Worm (Caenorhabditis elegans) whole organism, L3 larva: ENCODE measurements around the gene R10H10.4.
A peak's percentile ranks its signal among the peaks of the same experiment; 100 is the strongest.

Source experiments
- R02D3.7 ChIP-seq: fragments of 150-350 bp; optimal IDR thresholded peaks from 2 replicates; lab custom pipeline; 2014; ENCODE audit warnings: missing biosample characterization, missing genetic modification characterization
- ZK546.5 ChIP-seq: sonication (generic microtip); optimal IDR thresholded peaks from 2 replicates; lab custom pipeline; 2017; ENCODE audit warnings: missing biosample characterization, missing genetic modification characterization
- aly-2 ChIP-seq: fragments of 150-350 bp; optimal IDR thresholded peaks from 2 replicates; lab custom pipeline; 2014; ENCODE audit warnings: missing biosample characterization, missing genetic modification characterization
- ama-1 ChIP-seq: fragments of 150-350 bp; optimal IDR thresholded peaks from 2 replicates; lab custom pipeline; 2018
- ceh-16 ChIP-seq: sonication (generic microtip); optimal IDR thresholded peaks from 2 replicates; lab custom pipeline; 2017; ENCODE audit warnings: missing biosample characterization, missing genetic modification characterization
- ceh-28 ChIP-seq: fragments of 150-350 bp; optimal IDR thresholded peaks from 2 replicates; lab custom pipeline; 2014; ENCODE audit warnings: missing biosample characterization, missing genetic modification reagents, missing genetic modification characterization
- ceh-82 ChIP-seq: fragments of 150-350 bp; optimal IDR thresholded peaks from 2 replicates; lab custom pipeline; 2014; ENCODE audit warnings: missing biosample characterization, missing genetic modification characterization
- ceh-9 ChIP-seq: sonication (generic microtip); optimal IDR thresholded peaks from 2 replicates; lab custom pipeline; 2018; ENCODE audit warnings: missing biosample characterization, missing genetic modification characterization
- daf-12 ChIP-seq: fragments of 150-350 bp; optimal IDR thresholded peaks from 2 replicates; lab custom pipeline; 2014; ENCODE audit warnings: missing biosample characterization, missing genetic modification reagents, missing genetic modification characterization
- egl-27 ChIP-seq: sonication (generic microtip); optimal IDR thresholded peaks from 4 replicates; lab custom pipeline; 2017; ENCODE audit warnings: missing biosample characterization, missing genetic modification reagents, missing genetic modification characterization
- egl-5 ChIP-seq: fragments of 150-350 bp; optimal IDR thresholded peaks from 2 replicates; lab custom pipeline; 2017; ENCODE audit warnings: missing biosample characterization, missing genetic modification reagents, missing genetic modification characterization, inconsistent platforms
- elt-1 ChIP-seq: fragments of 150-350 bp; optimal IDR thresholded peaks from 2 replicates; lab custom pipeline; 2014; ENCODE audit warnings: missing biosample characterization, missing genetic modification characterization
- elt-2 ChIP-seq: sonication (generic microtip); optimal IDR thresholded peaks from 2 replicates; lab custom pipeline; 2016; ENCODE audit warnings: missing genetic modification reagents, mild to moderate bottlenecking, missing genetic modification characterization, missing compliant biosample characterization
- elt-3 ChIP-seq, 3 experiments: fragments of 150-350 bp in 1 of 3; sonication (generic microtip) in 2 of 3; optimal IDR thresholded peaks; 2 replicates in 2 of 3; 4 replicates in 1 of 3; lab custom pipeline; 2014 to 2017; ENCODE audit warnings: missing biosample characterization in 3 of 3, missing genetic modification characterization in 3 of 3
- eor-1 ChIP-seq, 2 experiments: fragments of 150-350 bp; optimal IDR thresholded peaks; 2 replicates each; lab custom pipeline; 2014 to 2018; ENCODE audit warnings: missing biosample characterization in 2 of 2, missing genetic modification characterization in 2 of 2
- fkh-10 ChIP-seq: sonication (generic microtip); optimal IDR thresholded peaks from 2 replicates; lab custom pipeline; 2017; ENCODE audit warnings: missing biosample characterization, missing genetic modification reagents, missing genetic modification characterization
- fkh-2 ChIP-seq: fragments of 150-350 bp; optimal IDR thresholded peaks from 2 replicates; lab custom pipeline; 2014; ENCODE audit warnings: missing biosample characterization, missing genetic modification reagents, missing genetic modification characterization
- fos-1 ChIP-seq: fragments of 150-350 bp; optimal IDR thresholded peaks from 2 replicates; lab custom pipeline; 2014; ENCODE audit warnings: missing biosample characterization, missing genetic modification characterization
- hmg-11 ChIP-seq: sonication (generic microtip); optimal IDR thresholded peaks from 2 replicates; lab custom pipeline; 2016; ENCODE audit warnings: missing genetic modification characterization, missing compliant biosample characterization
- jun-1 ChIP-seq: fragments of 150-350 bp; optimal IDR thresholded peaks from 2 replicates; lab custom pipeline; 2014; ENCODE audit warnings: missing biosample characterization, missing genetic modification reagents, missing genetic modification characterization
- lin-15B ChIP-seq: fragments of 150-350 bp; optimal IDR thresholded peaks from 2 replicates; lab custom pipeline; 2014; ENCODE audit warnings: missing biosample characterization, missing genetic modification characterization
- lin-39 ChIP-seq: fragments of 150-350 bp; optimal IDR thresholded peaks from 2 replicates; lab custom pipeline; 2018; ENCODE audit warnings: missing biosample characterization, missing genetic modification reagents, missing genetic modification characterization
- lsy-12 ChIP-seq: sonication (generic microtip); optimal IDR thresholded peaks from 2 replicates; lab custom pipeline; 2016; ENCODE audit warnings: mild to moderate bottlenecking, missing genetic modification characterization, missing compliant biosample characterization
- mdl-1 ChIP-seq: fragments of 150-350 bp; optimal IDR thresholded peaks from 2 replicates; lab custom pipeline; 2014; ENCODE audit warnings: missing biosample characterization, missing genetic modification characterization
- mml-1 ChIP-seq: fragments of 150-350 bp; sonication (generic microtip); optimal IDR thresholded peaks from 3 replicates; lab custom pipeline; 2014; ENCODE audit warnings: missing biosample characterization, missing genetic modification characterization
- nfya-1 ChIP-seq: sonication (generic microtip); optimal IDR thresholded peaks from 2 replicates; lab custom pipeline; 2017; ENCODE audit warnings: missing genetic modification characterization, mild to moderate bottlenecking, missing compliant biosample characterization, antibody characterized with exemption, moderate library complexity; ENCODE audit not compliant: insufficient read depth
- nhr-12 ChIP-seq: fragments of 150-350 bp; optimal IDR thresholded peaks from 2 replicates; lab custom pipeline; 2014; ENCODE audit warnings: missing biosample characterization, missing genetic modification characterization
- nhr-23 ChIP-seq: fragments of 150-350 bp; optimal IDR thresholded peaks from 2 replicates; lab custom pipeline; 2014; ENCODE audit warnings: missing biosample characterization, missing genetic modification reagents, missing genetic modification characterization
- nhr-237 ChIP-seq: fragments of 150-350 bp; optimal IDR thresholded peaks from 2 replicates; lab custom pipeline; 2014; ENCODE audit warnings: missing biosample characterization, missing genetic modification characterization
- nhr-25 ChIP-seq: sonication (generic microtip); optimal IDR thresholded peaks from 2 replicates; lab custom pipeline; 2017; ENCODE audit warnings: missing biosample characterization, missing genetic modification characterization
- nhr-43 ChIP-seq: sonication (generic microtip); optimal IDR thresholded peaks from 2 replicates; lab custom pipeline; 2016; ENCODE audit warnings: mild to moderate bottlenecking, missing genetic modification characterization, missing compliant biosample characterization; ENCODE audit not compliant: poor library complexity, severe bottlenecking
- nhr-67 ChIP-seq: fragments of 150-350 bp; optimal IDR thresholded peaks from 2 replicates; lab custom pipeline; 2014; ENCODE audit warnings: missing biosample characterization, missing genetic modification characterization
- nhr-77 ChIP-seq: fragments of 150-350 bp; optimal IDR thresholded peaks from 2 replicates; lab custom pipeline; 2014; ENCODE audit warnings: missing biosample characterization, missing genetic modification characterization
- pha-4 ChIP-seq: fragments of 150-350 bp; optimal IDR thresholded peaks from 2 replicates; lab custom pipeline; 2014; ENCODE audit warnings: missing biosample characterization, missing genetic modification reagents, missing genetic modification characterization
- pqm-1 ChIP-seq: fragments of 150-350 bp; optimal IDR thresholded peaks from 2 replicates; lab custom pipeline; 2017; ENCODE audit warnings: missing biosample characterization, missing genetic modification characterization, inconsistent platforms
- sea-2 ChIP-seq: fragments of 150-350 bp; sonication (generic microtip); optimal IDR thresholded peaks from 4 replicates; lab custom pipeline; 2014; ENCODE audit warnings: missing biosample characterization, missing genetic modification reagents, missing genetic modification characterization
- skn-1 ChIP-seq: fragments of 150-350 bp; optimal IDR thresholded peaks from 2 replicates; lab custom pipeline; 2014; ENCODE audit warnings: missing biosample characterization, missing genetic modification characterization
- snpc-4 ChIP-seq: fragments of 150-350 bp; optimal IDR thresholded peaks from 2 replicates; lab custom pipeline; 2014; ENCODE audit warnings: missing biosample characterization, missing genetic modification characterization
- tbx-2 ChIP-seq: sonication (generic microtip); optimal IDR thresholded peaks from 2 replicates; lab custom pipeline; 2016; ENCODE audit warnings: mild to moderate bottlenecking, missing genetic modification characterization, missing compliant biosample characterization
- unc-39 ChIP-seq: sonication (generic microtip); optimal IDR thresholded peaks from 4 replicates; lab custom pipeline; 2017; ENCODE audit warnings: missing biosample characterization, missing genetic modification characterization
- unc-62 ChIP-seq: fragments of 150-350 bp; sonication (generic microtip); optimal IDR thresholded peaks from 4 replicates; lab custom pipeline; 2014; ENCODE audit warnings: missing biosample characterization, missing genetic modification reagents, missing genetic modification characterization
- zag-1 ChIP-seq: fragments of 150-350 bp; optimal IDR thresholded peaks from 2 replicates; lab custom pipeline; 2014; ENCODE audit warnings: missing biosample characterization, missing genetic modification characterization
- ztf-4 ChIP-seq: fragments of 150-350 bp; optimal IDR thresholded peaks from 2 replicates; lab custom pipeline; 2014; ENCODE audit warnings: missing biosample characterization, missing genetic modification characterization

R10H10.4 gene

DNA sequence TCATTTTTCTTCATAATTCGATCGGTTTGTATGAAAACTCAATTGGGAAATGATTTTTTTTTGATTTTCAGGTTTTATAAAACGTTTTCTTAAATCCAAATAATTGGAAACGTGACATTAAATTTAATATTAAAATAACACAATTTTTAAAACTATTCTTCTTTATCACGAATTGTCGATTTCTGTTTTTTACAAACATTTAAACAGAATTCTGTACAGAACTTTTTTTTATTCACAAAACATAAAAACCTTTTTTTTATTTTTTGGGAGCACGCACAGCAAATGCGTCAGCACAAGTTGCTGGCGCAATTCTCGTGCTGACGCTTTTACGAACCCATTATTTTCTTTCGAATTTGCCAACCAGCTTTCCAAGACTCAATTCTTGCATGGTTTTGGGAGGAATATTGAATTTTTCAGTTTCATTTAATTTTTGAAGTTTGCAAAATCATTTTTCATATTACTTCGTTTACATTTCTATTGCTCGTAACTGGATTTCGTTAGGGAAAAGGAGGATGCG is 20.9 kb downstream of the R10H10.4 start, which contains the start of gene mpz-5:
mpz-5 (minus strand) TSS at position 51 of the 517 bp plus-strand sequence.
- peak; percentile 47 for TF ChIP-seq ceh-28 (tag; lab: Kevin White, UChicago)
- no peak for TF ChIP-seq ceh-9 (tag; lab: Kevin White, UChicago)
- no peak for TF ChIP-seq sea-2 (GFP tag; lab: Kevin White, UChicago)
- TF ChIP-seq pqm-1 (tag; lab: Kevin White, UChicago) = peak; percentile 23
- peak; percentile 60 for TF ChIP-seq snpc-4
- TF ChIP-seq nhr-77 (tag; lab: Kevin White, UChicago) = peak; percentile 19
- peak; percentile 13 for TF ChIP-seq R02D3.7
- peak; percentile 77 for TF ChIP-seq nhr-23 (tag; lab: Kevin White, UChicago)
- TF ChIP-seq ztf-4 = no peak
- TF ChIP-seq nhr-25 (tag; lab: Kevin White, UChicago) = peak; percentile 25
- no peak for TF ChIP-seq nhr-67
- peak; percentile 19 for TF ChIP-seq jun-1
- TF ChIP-seq pha-4 (tag; lab: Kevin White, UChicago) = peak; percentile 86
- no peak for TF ChIP-seq nhr-237 (tag; lab: Kevin White, UChicago)
- peak; percentile 20 for TF ChIP-seq elt-2
- TF ChIP-seq nhr-43 (tag; lab: Kevin White, UChicago) = no peak
- TF ChIP-seq lin-15B = peak; percentile 67
- peak; percentile 91 for TF ChIP-seq egl-5
- TF ChIP-seq lsy-12 (tag; lab: Kevin White, UChicago) = peak; percentile 42
- TF ChIP-seq mdl-1 (tag; lab: Kevin White, UChicago) = no peak
- TF ChIP-seq nhr-12 (tag; lab: Kevin White, UChicago) = no peak
- TF ChIP-seq hmg-11 (tag; lab: Kevin White, UChicago) = peak; percentile 78
- peak; percentile 51 for TF ChIP-seq tbx-2
- peak; percentile 72 for TF ChIP-seq nfya-1 (tag; lab: Kevin White, UChicago)
- TF ChIP-seq, all 47 proteins: peak for 16

DNA sequence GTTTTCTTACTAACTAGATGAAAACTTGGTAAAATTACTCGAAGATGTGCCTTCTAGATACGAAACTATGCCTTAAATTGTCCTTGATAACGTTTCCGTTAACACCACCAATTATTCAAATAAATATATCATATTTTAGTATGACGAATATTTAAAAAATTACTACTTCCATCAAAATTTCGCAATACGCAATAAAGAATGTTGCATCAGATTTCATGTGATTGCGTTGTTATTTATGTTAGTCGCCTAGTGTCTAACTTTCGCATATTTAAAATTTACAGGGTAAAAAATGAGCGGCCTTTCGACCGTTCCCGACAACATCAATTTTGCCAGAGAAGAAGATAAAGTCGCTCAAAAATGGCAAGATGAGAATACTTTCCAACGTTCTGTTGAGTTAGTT is 26.4 kb downstream of the R10H10.4 start, which contains the start of gene iars-1:
iars-1 (plus strand) TSS at position 276 of the 400 bp plus-strand sequence.
- TF ChIP-seq zag-1 (tag; lab: Kevin White, UChicago) (no peak), skn-1 (no peak), nhr-12 (tag; lab: Kevin White, UChicago) (no peak)

DNA sequence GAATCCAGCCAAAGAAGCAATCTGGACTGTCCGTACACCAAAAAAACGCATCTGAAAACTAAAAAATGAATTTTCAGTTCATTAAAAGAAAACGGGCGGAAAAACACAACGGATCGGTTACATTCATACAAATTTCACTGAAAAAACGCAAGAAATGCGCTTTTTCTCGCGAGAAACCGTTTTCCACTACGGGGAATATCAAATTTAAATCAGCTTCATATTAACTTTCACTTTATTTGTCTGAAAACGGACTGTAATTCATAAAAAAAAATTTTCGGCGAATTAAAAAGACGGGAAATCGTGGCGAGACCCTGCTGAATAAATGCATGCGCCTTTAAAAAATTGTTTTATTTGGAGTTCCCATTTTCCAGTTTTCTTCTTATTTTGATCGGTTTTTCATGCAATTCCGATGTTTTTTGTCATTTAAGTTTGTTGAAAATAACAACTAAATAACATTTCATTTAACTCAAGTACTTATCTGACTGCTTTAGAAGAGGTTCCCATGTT is 27.0 kb downstream of the R10H10.4 start, which contains the start of gene pges-2:
pges-2 (minus strand) TSS at position 51 of the 507 bp plus-strand sequence.
- TF ChIP-seq pqm-1 (tag; lab: Kevin White, UChicago) (peak; percentile 35), pha-4 (tag; lab: Kevin White, UChicago) (peak; percentile 36), fkh-10 (no peak), elt-1 (tag; lab: Kevin White, UChicago) (no peak), hmg-11 (tag; lab: Kevin White, UChicago) (peak; percentile 42), nfya-1 (tag; lab: Kevin White, UChicago) (peak; percentile 43), nhr-43 (tag; lab: Kevin White, UChicago) (no peak), snpc-4 (peak; percentile 3), lin-15B (peak; percentile 40), egl-27 (tag; lab: Kevin White, UChicago) (no peak)

DNA sequence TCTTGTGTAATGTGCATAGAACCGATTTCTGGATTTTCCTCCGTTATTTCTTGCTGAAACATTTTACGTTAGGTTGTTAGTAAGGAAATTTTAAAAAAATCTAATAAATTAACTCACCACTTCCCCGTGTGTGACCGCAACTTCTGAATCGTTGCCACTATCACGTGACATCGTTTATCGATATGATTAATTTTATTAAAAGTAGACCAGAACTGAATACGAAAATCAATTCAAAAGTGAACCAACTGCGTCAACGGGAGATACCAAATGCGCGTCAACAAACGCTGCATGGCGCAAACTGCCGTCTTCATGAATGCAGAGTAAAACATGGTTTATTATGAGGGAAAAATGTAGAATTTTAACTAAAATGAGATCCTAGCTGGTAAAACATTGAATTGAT is 28.7 kb downstream of the R10H10.4 start, which contains the start of gene sir-2.1:
sir-2.1 (minus strand) TSS at position 212 of the 400 bp plus-strand sequence.
- TF ChIP-seq aly-2 = no peak
- TF ChIP-seq zag-1 (tag; lab: Kevin White, UChicago) = no peak
- no peak for TF ChIP-seq pqm-1 (tag; lab: Kevin White, UChicago)
- TF ChIP-seq ZK546.5 (tag; lab: Kevin White, UChicago) = no peak
- TF ChIP-seq nhr-12 (tag; lab: Kevin White, UChicago) = no peak
- TF ChIP-seq egl-27 (tag; lab: Kevin White, UChicago) = no peak
- TF ChIP-seq elt-1 (tag; lab: Kevin White, UChicago) = no peak
- TF ChIP-seq fkh-2 (tag; lab: Kevin White, UChicago) = no peak
- TF ChIP-seq mml-1 (tag; lab: Kevin White, UChicago) = no peak
- no peak for TF ChIP-seq eor-1 (tag; optimal IDR thresholded peaks at IDR 0.05; lab: Kevin White, UChicago)
- TF ChIP-seq lin-15B = peak; percentile 58
- no peak for TF ChIP-seq ceh-82 (tag; lab: Kevin White, UChicago)
- no peak for TF ChIP-seq nhr-77 (tag; lab: Kevin White, UChicago)
- no peak for TF ChIP-seq ztf-4
- no peak for TF ChIP-seq nhr-67
- TF ChIP-seq unc-39 (tag; lab: Kevin White, UChicago) = no peak
- peak; percentile 33 for TF ChIP-seq snpc-4
- TF ChIP-seq elt-2 = peak; percentile 32
- peak; percentile 55 for TF ChIP-seq nhr-23 (tag; lab: Kevin White, UChicago)
- TF ChIP-seq ama-1 = peak; percentile 59
- TF ChIP-seq mdl-1 (tag; lab: Kevin White, UChicago) = no peak
- no peak for TF ChIP-seq ceh-9 (tag; lab: Kevin White, UChicago)
- TF ChIP-seq ceh-28 (tag; lab: Kevin White, UChicago) = peak; percentile 31
- TF ChIP-seq daf-12 = no peak
- no peak for TF ChIP-seq unc-62
- TF ChIP-seq fos-1 (tag; lab: Kevin White, UChicago) = no peak
- no peak for TF ChIP-seq elt-3 (tag; optimal IDR thresholded peaks at IDR 0.05; lab: Kevin White, UChicago)
- TF ChIP-seq nfya-1 (tag; lab: Kevin White, UChicago) = peak; percentile 26
- TF ChIP-seq ceh-16 (tag; lab: Kevin White, UChicago) = no peak
- no peak for TF ChIP-seq fkh-10
- TF ChIP-seq lin-39 (tag; lab: Kevin White, UChicago) = peak; percentile 27
- TF ChIP-seq nhr-237 (tag; lab: Kevin White, UChicago) = no peak
- TF ChIP-seq nhr-25 (tag; lab: Kevin White, UChicago) = peak; percentile 9
